Worm (Caenorhabditis elegans) whole organism, mixed stage, embryonic: ENCODE results near the gene nhx-3.

Source experiments
- M03D4.4 ChIP-seq: sonication (generic microtip); optimal IDR thresholded peaks from 2 replicates; lab custom pipeline; 2017; ENCODE audit warnings: mild to moderate bottlenecking, missing genetic modification characterization, missing compliant biosample characterization
- blmp-1 ChIP-seq: fragments of 150-350 bp; optimal IDR thresholded peaks from 2 replicates; lab custom pipeline; 2014; ENCODE audit warnings: missing biosample characterization, missing genetic modification characterization
- ceh-39 ChIP-seq: fragments of 150-350 bp; optimal IDR thresholded peaks from 2 replicates; lab custom pipeline; 2014; ENCODE audit warnings: missing biosample characterization, missing genetic modification characterization
- ceh-43 ChIP-seq: fragments of 200-800 bp; sonication (Bioruptor generic); optimal IDR thresholded peaks from 2 replicates; lab custom pipeline; 2018; ENCODE audit warnings: mild to moderate bottlenecking, missing genetic modification characterization, moderate library complexity, missing compliant biosample characterization
- ceh-83 ChIP-seq: fragments of 200-800 bp; sonication (Bioruptor generic); optimal IDR thresholded peaks from 2 replicates; lab custom pipeline; 2018; ENCODE audit warnings: mild to moderate bottlenecking, missing genetic modification characterization, missing compliant biosample characterization
- ces-1 ChIP-seq: fragments of 150-350 bp; optimal IDR thresholded peaks from 2 replicates; lab custom pipeline; 2014; ENCODE audit warnings: missing biosample characterization, missing genetic modification reagents, missing genetic modification characterization
- drap-1 ChIP-seq: fragments of 200-800 bp; sonication (Bioruptor generic); optimal IDR thresholded peaks from 3 replicates; lab custom pipeline; 2018; ENCODE audit warnings: mild to moderate bottlenecking, missing genetic modification characterization, missing compliant biosample characterization
- elt-1 ChIP-seq: sonication (generic microtip); optimal IDR thresholded peaks from 2 replicates; lab custom pipeline; 2017; ENCODE audit warnings: missing genetic modification characterization, mild to moderate bottlenecking, missing compliant biosample characterization, antibody characterized with exemption, moderate library complexity, borderline replicate concordance; ENCODE audit not compliant: insufficient read depth
- elt-3 ChIP-seq: fragments of 150-350 bp; optimal IDR thresholded peaks from 2 replicates; lab custom pipeline; 2014; ENCODE audit warnings: missing biosample characterization, missing genetic modification characterization
- flh-1 ChIP-seq: fragments of 200-800 bp; sonication (Bioruptor generic); optimal IDR thresholded peaks from 2 replicates; lab custom pipeline; 2018; ENCODE audit warnings: mild to moderate bottlenecking, missing genetic modification characterization, moderate library complexity, missing compliant biosample characterization
- ham-2 ChIP-seq: fragments of 200-800 bp; sonication (Bioruptor generic); optimal IDR thresholded peaks from 2 replicates; lab custom pipeline; 2018; ENCODE audit warnings: mild to moderate bottlenecking, missing genetic modification characterization, missing compliant biosample characterization
- hlh-1 ChIP-seq: fragments of 150-350 bp; optimal IDR thresholded peaks from 2 replicates; lab custom pipeline; 2014; ENCODE audit warnings: missing biosample characterization, missing genetic modification reagents, missing genetic modification characterization
- lin-13 ChIP-seq: fragments of 150-350 bp; optimal IDR thresholded peaks from 2 replicates; lab custom pipeline; 2014; ENCODE audit warnings: missing biosample characterization, missing genetic modification characterization
- lin-32 ChIP-seq: fragments of 200-800 bp; sonication (Bioruptor generic); optimal IDR thresholded peaks from 2 replicates; lab custom pipeline; 2018; ENCODE audit warnings: mild to moderate bottlenecking, missing genetic modification characterization, missing compliant biosample characterization
- lsy-2 ChIP-seq: fragments of 150-350 bp; optimal IDR thresholded peaks from 2 replicates; lab custom pipeline; 2014; ENCODE audit warnings: missing biosample characterization, missing genetic modification characterization
- mab-5 ChIP-seq: fragments of 150-350 bp; optimal IDR thresholded peaks from 2 replicates; lab custom pipeline; 2014; ENCODE audit warnings: missing biosample characterization, missing genetic modification characterization
- mep-1 ChIP-seq: fragments of 150-350 bp; optimal IDR thresholded peaks from 2 replicates; lab custom pipeline; 2017; ENCODE audit warnings: missing biosample characterization, missing genetic modification reagents, missing genetic modification characterization, inconsistent platforms
- mls-2 ChIP-seq: sonication (generic microtip); optimal IDR thresholded peaks from 2 replicates; lab custom pipeline; 2016; ENCODE audit warnings: mild to moderate bottlenecking, missing genetic modification characterization, moderate library complexity, missing compliant biosample characterization
- nhr-12 ChIP-seq: fragments of 150-350 bp; optimal IDR thresholded peaks from 2 replicates; lab custom pipeline; 2014; ENCODE audit warnings: missing biosample characterization, missing genetic modification characterization
- nhr-2 ChIP-seq: fragments of 150-350 bp; optimal IDR thresholded peaks from 2 replicates; lab custom pipeline; 2014; ENCODE audit warnings: missing biosample characterization, missing genetic modification characterization
- nhr-28 ChIP-seq: fragments of 150-350 bp; optimal IDR thresholded peaks from 2 replicates; lab custom pipeline; 2014; ENCODE audit warnings: missing biosample characterization, missing genetic modification characterization
- nhr-76 ChIP-seq: sonication (generic microtip); optimal IDR thresholded peaks from 2 replicates; lab custom pipeline; 2017; ENCODE audit warnings: missing biosample characterization, missing genetic modification characterization
- pha-4 ChIP-seq: fragments of 150-350 bp; optimal IDR thresholded peaks from 2 replicates; lab custom pipeline; 2018; ENCODE audit warnings: missing biosample characterization, missing genetic modification reagents, missing genetic modification characterization
- sem-2 ChIP-seq: fragments of 200-800 bp; sonication (Bioruptor generic); optimal IDR thresholded peaks from 2 replicates; lab custom pipeline; 2018; ENCODE audit warnings: mild to moderate bottlenecking, missing genetic modification characterization, missing compliant biosample characterization
- snpc-4 ChIP-seq: fragments of 150-350 bp; optimal IDR thresholded peaks from 2 replicates; lab custom pipeline; 2014; ENCODE audit warnings: missing biosample characterization, missing genetic modification characterization
- sptf-1 ChIP-seq: sonication (generic microtip); optimal IDR thresholded peaks from 2 replicates; lab custom pipeline; 2017; ENCODE audit warnings: mild to moderate bottlenecking, missing genetic modification characterization, moderate library complexity, missing compliant biosample characterization
- tbx-8 ChIP-seq: fragments of 200-800 bp; sonication (Bioruptor generic); optimal IDR thresholded peaks from 2 replicates; lab custom pipeline; 2018; ENCODE audit warnings: mild to moderate bottlenecking, missing genetic modification characterization, moderate library complexity, missing compliant biosample characterization
- unc-120 ChIP-seq: sonication (generic microtip); optimal IDR thresholded peaks from 2 replicates; lab custom pipeline; 2017; ENCODE audit warnings: missing genetic modification characterization, missing compliant biosample characterization; ENCODE audit not compliant: poor library complexity, severe bottlenecking
- unc-39 ChIP-seq: fragments of 150-350 bp; optimal IDR thresholded peaks from 2 replicates; lab custom pipeline; 2014; ENCODE audit warnings: missing biosample characterization, missing genetic modification characterization
- unc-62 ChIP-seq: fragments of 150-350 bp; optimal IDR thresholded peaks from 2 replicates; lab custom pipeline; 2014; ENCODE audit warnings: missing biosample characterization, missing genetic modification reagents, missing genetic modification characterization
- zip-8 ChIP-seq: fragments of 150-350 bp; optimal IDR thresholded peaks from 2 replicates; lab custom pipeline; 2014; ENCODE audit warnings: missing biosample characterization, missing genetic modification characterization
- ztf-11 ChIP-seq: fragments of 150-350 bp; optimal IDR thresholded peaks from 2 replicates; lab custom pipeline; 2014; ENCODE audit warnings: missing biosample characterization, missing genetic modification characterization

The nhx-3 gene

DNA sequence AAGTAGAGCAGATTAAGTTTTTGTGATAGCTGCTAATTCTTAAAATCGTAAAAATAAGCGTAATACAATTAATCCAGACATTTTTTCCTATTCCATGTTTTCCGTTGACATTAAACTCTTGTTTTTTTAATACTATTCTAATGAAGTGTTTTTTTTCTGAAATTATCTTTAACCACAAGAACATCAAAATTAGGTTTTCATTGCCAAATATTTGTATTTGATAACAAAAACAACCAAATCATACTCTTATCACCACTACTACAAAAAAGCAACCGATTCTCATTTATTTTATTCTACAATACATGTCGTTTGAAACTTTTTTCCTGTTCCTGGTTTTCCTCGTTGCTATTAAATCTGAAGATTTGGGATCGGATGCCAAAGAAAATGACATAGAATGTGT is 18.2 kb downstream of the nhx-3 start, which contains the start of gene C54F6.17:
Gene C54F6.17, plus strand, starts transcription at position 301 of the 400 bp plus-strand sequence.
- TF ChIP-seq lsy-2 (tag; lab: Kevin White, UChicago) (no peak), M03D4.4 (no peak), pha-4 (tag; lab: Kevin White, UChicago) (no peak), unc-62 (no peak), sptf-1 (no peak), ces-1 (GFP tag; lab: Kevin White, UChicago) (no peak), mls-2 (no peak)

DNA sequence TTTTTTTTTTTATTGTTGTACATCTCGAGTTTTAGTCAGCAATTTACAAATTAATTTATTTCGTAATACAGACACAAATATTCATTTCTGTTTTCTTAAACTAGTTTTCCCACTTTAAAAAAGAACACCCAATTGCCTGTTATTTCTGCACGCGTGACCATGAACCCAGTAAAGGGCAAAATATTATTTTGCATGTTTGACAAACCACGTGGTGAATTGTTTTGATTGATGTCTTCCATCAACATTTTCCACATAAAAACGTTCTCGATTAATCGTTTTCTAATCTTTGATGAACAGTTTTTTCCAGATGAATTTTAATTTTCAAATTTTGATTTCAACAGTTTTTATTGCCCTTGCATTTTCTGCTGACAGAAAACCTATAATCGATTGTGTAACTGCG is 19.6 kb downstream of the nhx-3 start, which contains the start of gene C54F6.18:
Gene C54F6.18, plus strand, starts transcription at position 301 of the 400 bp plus-strand sequence.
- TF ChIP-seq nhr-28 (tag; lab: Kevin White, UChicago) = no peak
- no peak for TF ChIP-seq hlh-1
- TF ChIP-seq sem-2 = no peak
- no peak for TF ChIP-seq lin-32 (GFP tag; lab: Kevin White, UChicago)
- TF ChIP-seq snpc-4 (tag; lab: Kevin White, UChicago) = no peak
- TF ChIP-seq unc-120 (tag; lab: Kevin White, UChicago) = no peak
- no peak for TF ChIP-seq nhr-2 (tag; lab: Kevin White, UChicago)
- TF ChIP-seq mls-2 = no peak
- TF ChIP-seq ceh-83 (GFP tag; lab: Kevin White, UChicago) = no peak

DNA sequence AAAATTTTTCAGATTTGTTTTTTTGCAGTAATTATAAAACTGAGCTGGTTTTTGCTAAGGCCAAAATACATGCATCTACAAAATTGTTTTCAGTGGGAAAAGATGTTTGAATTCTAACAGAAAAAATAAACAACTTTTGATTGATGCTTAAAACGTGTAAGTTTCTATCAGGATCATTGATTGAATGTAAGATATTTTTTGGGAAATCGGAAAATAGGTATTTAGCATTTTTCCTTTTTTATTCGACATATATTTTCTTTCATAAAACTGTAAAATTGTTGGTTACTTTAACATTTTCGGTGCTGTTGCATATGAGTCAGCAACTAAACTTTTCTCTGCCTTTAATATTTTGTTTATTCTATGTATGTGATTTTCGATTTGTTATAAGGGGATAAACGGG is 20.9 kb downstream of the nhx-3 start, which contains the start of gene C54F6.20:
Gene C54F6.20, plus strand, starts transcription at position 301 of the 400 bp plus-strand sequence.
- TF ChIP-seq blmp-1 (tag; lab: Kevin White, UChicago) (no peak), unc-62 (no peak)

DNA sequence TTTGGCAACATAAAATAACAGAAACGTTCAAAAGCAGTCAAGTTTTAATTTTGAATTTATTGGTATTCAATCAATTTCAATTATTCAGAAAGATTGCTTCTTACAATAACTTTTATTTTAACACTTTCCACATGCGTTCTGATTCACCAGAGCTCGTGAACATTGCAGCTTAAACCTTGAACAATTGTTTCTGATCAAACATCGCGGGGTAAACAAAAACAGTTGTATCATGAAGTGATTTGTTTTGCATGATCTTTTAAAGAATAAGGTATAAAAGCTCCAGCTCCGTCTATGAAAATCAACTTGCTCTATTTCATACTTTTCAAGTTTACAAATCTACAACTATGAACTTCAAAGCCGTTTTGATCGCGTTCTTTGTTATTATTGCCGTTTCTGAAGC is 21.9 kb downstream of the nhx-3 start, which contains the start of gene C54F6.6:
Gene C54F6.6, plus strand, starts transcription at position 301 of the 400 bp plus-strand sequence.
- no peak for TF ChIP-seq hlh-1
- no peak for TF ChIP-seq unc-120 (tag; lab: Kevin White, UChicago)
- no peak for TF ChIP-seq ces-1 (GFP tag; lab: Kevin White, UChicago)
- no peak for TF ChIP-seq drap-1 (GFP tag; lab: Kevin White, UChicago)
- TF ChIP-seq ceh-39 (tag; lab: Kevin White, UChicago) = no peak
- no peak for TF ChIP-seq M03D4.4
- TF ChIP-seq lsy-2 (tag; lab: Kevin White, UChicago) = no peak
- TF ChIP-seq elt-1 (tag; lab: Kevin White, UChicago) = no peak
- no peak for TF ChIP-seq unc-62
- no peak for TF ChIP-seq tbx-8 (GFP tag; lab: Kevin White, UChicago)
- TF ChIP-seq ceh-43 (GFP tag; lab: Kevin White, UChicago) = no peak
- no peak for TF ChIP-seq pha-4 (tag; lab: Kevin White, UChicago)
- no peak for TF ChIP-seq nhr-2 (tag; lab: Kevin White, UChicago)
- TF ChIP-seq elt-3 (tag; lab: Kevin White, UChicago) = no peak
- no peak for TF ChIP-seq ztf-11
- TF ChIP-seq mls-2 = no peak
- TF ChIP-seq mep-1 (tag; lab: Kevin White, UChicago) = no peak
- TF ChIP-seq ceh-83 (GFP tag; lab: Kevin White, UChicago) = no peak

DNA sequence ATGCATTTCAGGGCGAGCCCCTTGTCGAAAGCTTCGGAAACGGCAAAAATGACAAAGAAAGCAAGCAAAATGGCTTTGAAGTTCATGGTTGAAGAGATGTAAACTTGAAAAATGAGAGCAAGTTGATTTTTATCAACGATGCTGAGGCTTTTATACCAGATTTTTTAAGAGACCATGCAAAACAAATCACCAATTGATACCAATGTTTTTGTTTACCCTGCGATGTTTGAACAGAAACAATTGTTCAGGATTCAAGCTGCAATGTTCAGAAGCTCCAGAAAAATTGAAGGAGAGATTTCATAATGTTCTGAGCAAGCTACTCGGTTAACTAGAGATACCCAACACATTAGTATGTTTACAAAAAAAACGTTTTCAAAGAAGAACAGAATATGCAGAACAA is 23.0 kb downstream of the nhx-3 start, which contains the start of gene C54F6.15:
Gene C54F6.15, minus strand, starts transcription at position 101 of the 400 bp plus-strand sequence.
- TF ChIP-seq ham-2 (GFP tag; lab: Kevin White, UChicago) (no peak), unc-39 (no peak), sptf-1 (no peak), sem-2 (no peak), lin-13 (tag; lab: Kevin White, UChicago) (no peak), nhr-76 (no peak), hlh-1 (no peak), ceh-43 (GFP tag; lab: Kevin White, UChicago) (no peak), lsy-2 (tag; lab: Kevin White, UChicago) (no peak), mep-1 (tag; lab: Kevin White, UChicago) (no peak), mab-5 (tag; lab: Kevin White, UChicago) (no peak), snpc-4 (tag; lab: Kevin White, UChicago) (no peak), zip-8 (no peak), unc-62 (no peak), flh-1 (GFP tag; lab: Kevin White, UChicago) (no peak), nhr-12 (no peak)
- TF ChIP-seq, all 35 proteins: peak for 0
